Fruit fly (Drosophila melanogaster) whole organism, adult: ENCODE results near the gene AstC-R1.
A peak's percentile ranks its signal among the peaks of the same experiment; 100 is the strongest.

Source experiments
- CG11617 ChIP-seq: fragments of 200-800 bp; sonication (Bioruptor generic); optimal IDR thresholded peaks from 2 replicates; lab custom pipeline; 2017; ENCODE audit warnings: mild to moderate bottlenecking, missing biosample characterization, missing genetic modification reagents, missing genetic modification characterization
- CG12768 ChIP-seq: fragments of 200-800 bp; sonication (Bioruptor generic); optimal IDR thresholded peaks from 2 replicates; lab custom pipeline; 2017; ENCODE audit warnings: missing biosample characterization, missing genetic modification characterization, mild to moderate bottlenecking, moderate library complexity, missing genetic modification reagents
- CG14711 ChIP-seq: fragments of 200-800 bp; sonication (Bioruptor generic); optimal IDR thresholded peaks from 2 replicates; lab custom pipeline; 2018; ENCODE audit warnings: missing biosample characterization, mild to moderate bottlenecking, missing genetic modification characterization, moderate library complexity
- CG1620 ChIP-seq: fragments of 200-800 bp; sonication (Bioruptor generic); optimal IDR thresholded peaks from 2 replicates; lab custom pipeline; 2016; ENCODE audit warnings: missing biosample characterization, missing genetic modification characterization
- CG33017 ChIP-seq: fragments of 200-800 bp; sonication (Bioruptor generic); optimal IDR thresholded peaks from 2 replicates; lab custom pipeline; 2018; ENCODE audit warnings: missing biosample characterization, mild to moderate bottlenecking, missing genetic modification characterization, moderate library complexity
- CG5204 ChIP-seq: fragments of 200-800 bp; sonication (Bioruptor generic); optimal IDR thresholded peaks from 2 replicates; lab custom pipeline; 2016; ENCODE audit warnings: missing biosample characterization, missing genetic modification characterization
- CG7045 ChIP-seq: fragments of 200-800 bp; sonication (Bioruptor generic); optimal IDR thresholded peaks from 2 replicates; lab custom pipeline; 2017; ENCODE audit warnings: missing biosample characterization, mild to moderate bottlenecking, missing genetic modification characterization
- CG7101 ChIP-seq: fragments of 200-800 bp; sonication (Bioruptor generic); optimal IDR thresholded peaks from 2 replicates; lab custom pipeline; 2018; ENCODE audit warnings: missing biosample characterization, mild to moderate bottlenecking, missing genetic modification characterization, moderate library complexity
- Clk ChIP-seq: fragments of 200-800 bp; sonication (Bioruptor generic); optimal IDR thresholded peaks from 2 replicates; lab custom pipeline; 2017; ENCODE audit warnings: missing biosample characterization, missing genetic modification characterization
- Crg-1 ChIP-seq: fragments of 200-800 bp; sonication (Bioruptor generic); optimal IDR thresholded peaks from 2 replicates; lab custom pipeline; 2016; ENCODE audit warnings: missing biosample characterization, missing genetic modification characterization
- Hr96 ChIP-seq: fragments of 200-800 bp; sonication (Bioruptor generic); optimal IDR thresholded peaks from 2 replicates; lab custom pipeline; 2016; ENCODE audit warnings: missing biosample characterization, missing genetic modification characterization
- Mnt ChIP-seq: fragments of 200-800 bp; sonication (Bioruptor generic); optimal IDR thresholded peaks from 2 replicates; lab custom pipeline; 2016; ENCODE audit warnings: missing biosample characterization, mild to moderate bottlenecking, missing genetic modification characterization
- bab1 ChIP-seq: fragments of 200-800 bp; sonication (Bioruptor generic); optimal IDR thresholded peaks from 3 replicates; lab custom pipeline; 2019; ENCODE audit warnings: missing biosample characterization, mild to moderate bottlenecking, missing genetic modification characterization, moderate library complexity
- cic ChIP-seq: fragments of 200-800 bp; sonication (Bioruptor generic); optimal IDR thresholded peaks from 2 replicates; lab custom pipeline; 2017; ENCODE audit warnings: missing biosample characterization, mild to moderate bottlenecking, missing genetic modification characterization, moderate library complexity
- cnc ChIP-seq, 2 experiments: fragments of >200 bp; optimal IDR thresholded peaks; 2 replicates each; lab custom pipeline; 2017
- kay ChIP-seq: fragments of 200-800 bp; sonication (Bioruptor generic); peaks from one replicate; lab custom pipeline; 2016; ENCODE audit warnings: missing biosample characterization, missing genetic modification characterization, borderline replicate concordance
- ovo ChIP-seq: fragments of 200-800 bp; sonication (Bioruptor generic); optimal IDR thresholded peaks from 2 replicates; lab custom pipeline; 2016; ENCODE audit warnings: missing biosample characterization, missing genetic modification characterization
- pad ChIP-seq: fragments of 200-800 bp; sonication (Bioruptor generic); optimal IDR thresholded peaks from 3 replicates; lab custom pipeline; 2017; ENCODE audit warnings: missing biosample characterization, missing genetic modification characterization, mild to moderate bottlenecking, moderate library complexity, missing genetic modification reagents
- tj ChIP-seq: fragments of 200-800 bp; sonication (Bioruptor generic); optimal IDR thresholded peaks from 3 replicates; lab custom pipeline; 2017; ENCODE audit warnings: missing biosample characterization, mild to moderate bottlenecking, missing genetic modification characterization, moderate library complexity
- toe ChIP-seq: fragments of 200-800 bp; sonication (Bioruptor generic); optimal IDR thresholded peaks from 2 replicates; lab custom pipeline; 2016; ENCODE audit warnings: missing biosample characterization, missing genetic modification characterization

AstC-R1 gene

dm6 chr3L:18607162-18607561 lies 47.1 kb downstream of the AstC-R1 start, which contains the start of gene CG18231:
Gene CG18231, plus strand, starts transcription at chr3L:18607462.
- TF ChIP-seq bab1 (GFP tag; lab: Kevin White, UChicago): no peak
- TF ChIP-seq Mnt (GFP tag; lab: Kevin White, UChicago): no peak
- no peak for TF ChIP-seq CG7101 (tag; lab: Kevin White, UChicago)
- no peak for TF ChIP-seq Crg-1 (GFP tag; lab: Kevin White, UChicago)
- TF ChIP-seq pad (GFP tag; lab: Kevin White, UChicago): no peak
- no peak for TF ChIP-seq cnc (optimal IDR thresholded peaks at IDR 0.05; lab: Kevin White, UChicago)
- TF ChIP-seq Clk (GFP tag; lab: Kevin White, UChicago): no peak
- no peak for TF ChIP-seq CG1620 (GFP tag; lab: Kevin White, UChicago)
- no peak for TF ChIP-seq ovo (GFP tag; lab: Kevin White, UChicago)
- no peak for TF ChIP-seq tj
- TF ChIP-seq CG33017 (tag; lab: Kevin White, UChicago): no peak
- TF ChIP-seq CG14711 (tag; lab: Kevin White, UChicago): no peak
- TF ChIP-seq CG7045 (GFP tag; lab: Kevin White, UChicago): no peak
- TF ChIP-seq cic: no peak
- TF ChIP-seq CG5204: no peak
- TF ChIP-seq kay (GFP tag; lab: Kevin White, UChicago): no peak
- no peak for TF ChIP-seq CG12768 (GFP tag; lab: Kevin White, UChicago)
- no peak for TF ChIP-seq Hr96
- TF ChIP-seq toe: no peak
- no peak for TF ChIP-seq CG11617 (GFP tag; lab: Kevin White, UChicago)

dm6 chr3L:18609320-18609719 lies 49.3 kb downstream of the AstC-R1 start, which contains the start of gene CG32201:
Gene CG32201, plus strand, starts transcription at chr3L:18609620.
- no peak for TF ChIP-seq CG7045 (GFP tag; lab: Kevin White, UChicago)
- TF ChIP-seq CG11617 (GFP tag; lab: Kevin White, UChicago): no peak
- no peak for TF ChIP-seq ovo (GFP tag; lab: Kevin White, UChicago)
- TF ChIP-seq tj: no peak
- TF ChIP-seq cnc (optimal IDR thresholded peaks at IDR 0.05; lab: Kevin White, UChicago): no peak
- no peak for TF ChIP-seq CG5204
- TF ChIP-seq CG7101 (tag; lab: Kevin White, UChicago): no peak
- TF ChIP-seq CG14711 (tag; lab: Kevin White, UChicago): no peak
- no peak for TF ChIP-seq CG33017 (tag; lab: Kevin White, UChicago)
- no peak for TF ChIP-seq Hr96
- no peak for TF ChIP-seq bab1 (GFP tag; lab: Kevin White, UChicago)
- no peak for TF ChIP-seq Mnt (GFP tag; lab: Kevin White, UChicago)
- no peak for TF ChIP-seq cic
- TF ChIP-seq CG12768 (GFP tag; lab: Kevin White, UChicago): no peak
- no peak for TF ChIP-seq CG1620 (GFP tag; lab: Kevin White, UChicago)
- TF ChIP-seq Clk (GFP tag; lab: Kevin White, UChicago): no peak
- TF ChIP-seq toe: no peak
- TF ChIP-seq pad (GFP tag; lab: Kevin White, UChicago): no peak
- TF ChIP-seq Crg-1 (GFP tag; lab: Kevin White, UChicago): no peak
- TF ChIP-seq kay (GFP tag; lab: Kevin White, UChicago): no peak

dm6 chr3L:18611600-18611999 lies 51.5 kb downstream of the AstC-R1 start, which contains the start of gene CG32199:
Gene CG32199, plus strand, starts transcription at chr3L:18611900.
- no peak for TF ChIP-seq Clk (GFP tag; lab: Kevin White, UChicago)
- no peak for TF ChIP-seq cnc (optimal IDR thresholded peaks at IDR 0.05; lab: Kevin White, UChicago)
- TF ChIP-seq kay (GFP tag; lab: Kevin White, UChicago): no peak
- TF ChIP-seq CG33017 (tag; lab: Kevin White, UChicago): no peak
- no peak for TF ChIP-seq CG7045 (GFP tag; lab: Kevin White, UChicago)
- TF ChIP-seq CG14711 (tag; lab: Kevin White, UChicago): no peak
- no peak for TF ChIP-seq tj
- no peak for TF ChIP-seq bab1 (GFP tag; lab: Kevin White, UChicago)
- TF ChIP-seq CG7101 (tag; lab: Kevin White, UChicago): no peak
- no peak for TF ChIP-seq CG11617 (GFP tag; lab: Kevin White, UChicago)
- TF ChIP-seq pad (GFP tag; lab: Kevin White, UChicago): no peak
- TF ChIP-seq Mnt (GFP tag; lab: Kevin White, UChicago): no peak
- no peak for TF ChIP-seq cic
- no peak for TF ChIP-seq toe
- no peak for TF ChIP-seq CG1620 (GFP tag; lab: Kevin White, UChicago)
- no peak for TF ChIP-seq ovo (GFP tag; lab: Kevin White, UChicago)

dm6 chr3L:18617893-18618577 lies 58.0 kb downstream of the AstC-R1 start, which contains the start of the genes CG13380 and CG4174:
Gene CG13380, minus strand, starts transcription at chr3L:18617943.
Gene CG4174, minus strand, starts transcription at chr3L:18617943.
- TF ChIP-seq bab1 (GFP tag; lab: Kevin White, UChicago) (peak; percentile 47), CG11617 (GFP tag; lab: Kevin White, UChicago) (no peak), pad (GFP tag; lab: Kevin White, UChicago) (peak; percentile 11), CG7045 (GFP tag; lab: Kevin White, UChicago) (no peak), ovo (GFP tag; lab: Kevin White, UChicago) (no peak)

- TF ChIP-seq CG5204 (no peak), CG14711 (tag; lab: Kevin White, UChicago) (no peak), Crg-1 (GFP tag; lab: Kevin White, UChicago) (no peak), pad (GFP tag; lab: Kevin White, UChicago) (peak; percentile 79), Hr96 (peak; percentile 30), tj (no peak), CG7101 (tag; lab: Kevin White, UChicago) (peak; percentile 26), cnc (optimal IDR thresholded peaks at IDR 0.05; lab: Kevin White, UChicago) (no peak), cic (no peak), toe (no peak), CG11617 (GFP tag; lab: Kevin White, UChicago) (no peak), CG12768 (GFP tag; lab: Kevin White, UChicago) (no peak), Clk (GFP tag; lab: Kevin White, UChicago) (no peak), CG7045 (GFP tag; lab: Kevin White, UChicago) (no peak), bab1 (GFP tag; lab: Kevin White, UChicago) (peak; percentile 48), ovo (GFP tag; lab: Kevin White, UChicago) (no peak), Mnt (GFP tag; lab: Kevin White, UChicago) (no peak), kay (GFP tag; lab: Kevin White, UChicago) (no peak), CG1620 (GFP tag; lab: Kevin White, UChicago) (no peak), CG33017 (tag; lab: Kevin White, UChicago) (no peak)
Observed at dm6 chr3L:18620988-18621734, 61.1 kb downstream of the AstC-R1 start.
